Fruit fly (Drosophila melanogaster) whole organism, embryonic: ENCODE measurements around the gene PolQ.

Source experiments
- CG13296 ChIP-seq: fragments of 200-800 bp; sonication (Bioruptor generic); optimal IDR thresholded peaks from 3 replicates; lab custom pipeline; 2018; ENCODE audit warnings: missing biosample characterization, mild to moderate bottlenecking, missing genetic modification characterization
- CG14014 ChIP-seq: fragments of 200-800 bp; sonication (Bioruptor generic); IDR thresholded peaks from 2 replicates; pipeline ENCODE4 v1.3.6; 2022; ENCODE audit warnings: missing biosample characterization, missing genetic modification characterization
- CG14667 ChIP-seq: fragments of 200-800 bp; sonication (Bioruptor generic); IDR thresholded peaks from 2 replicates; pipeline ENCODE4 v1.3.6; 2022; ENCODE audit warnings: missing biosample characterization, missing genetic modification characterization
- CG15514 ChIP-seq: fragments of 200-800 bp; sonication (Bioruptor generic); optimal IDR thresholded peaks from 3 replicates; lab custom pipeline; 2017; ENCODE audit warnings: missing biosample characterization, missing genetic modification characterization, mild to moderate bottlenecking, moderate library complexity, missing genetic modification reagents
- CG15696 ChIP-seq: fragments of 200-800 bp; sonication (Bioruptor generic); optimal IDR thresholded peaks from 2 replicates; lab custom pipeline; 2019; ENCODE audit warnings: missing biosample characterization, mild to moderate bottlenecking, missing genetic modification characterization, moderate library complexity
- CG16815 ChIP-seq: fragments of 200-800 bp; sonication (Bioruptor generic); optimal IDR thresholded peaks from 3 replicates; lab custom pipeline; 2017; ENCODE audit warnings: missing biosample characterization, mild to moderate bottlenecking, missing genetic modification characterization
- CG17612 ChIP-seq: fragments of 200-800 bp; sonication (Bioruptor generic); IDR thresholded peaks from 2 replicates; pipeline ENCODE4 v1.3.6; 2022; ENCODE audit warnings: missing biosample characterization, missing genetic modification characterization
- CG1792 ChIP-seq: fragments of 200-800 bp; sonication (Bioruptor generic); optimal IDR thresholded peaks from 2 replicates; lab custom pipeline; 2016; ENCODE audit warnings: missing biosample characterization, missing genetic modification characterization
- CG18476 ChIP-seq: fragments of 200-800 bp; sonication (Bioruptor generic); optimal IDR thresholded peaks from 2 replicates; lab custom pipeline; 2016; ENCODE audit warnings: missing biosample characterization, mild to moderate bottlenecking, missing genetic modification characterization
- CG18619 ChIP-seq: fragments of 200-800 bp; sonication (Bioruptor generic); optimal IDR thresholded peaks from 3 replicates; lab custom pipeline; 2017; ENCODE audit warnings: missing biosample characterization, mild to moderate bottlenecking, missing genetic modification characterization
- CG2202 ChIP-seq: fragments of 200-800 bp; sonication (Bioruptor generic); optimal IDR thresholded peaks from 2 replicates; lab custom pipeline; 2018; ENCODE audit warnings: missing biosample characterization, mild to moderate bottlenecking, missing genetic modification characterization
- CG2712 ChIP-seq: fragments of 200-800 bp; optimal IDR thresholded peaks from 3 replicates; lab custom pipeline; 2019; ENCODE audit warnings: missing biosample characterization, mild to moderate bottlenecking, missing genetic modification characterization, moderate library complexity
- CG2889 ChIP-seq: fragments of 200-800 bp; sonication (Bioruptor generic); IDR thresholded peaks from 3 replicates; pipeline ENCODE4 v1.3.6; 2022; ENCODE audit warnings: missing biosample characterization, missing genetic modification characterization
- CG32767 ChIP-seq: fragments of 200-800 bp; sonication (Bioruptor generic); IDR thresholded peaks from 2 replicates; pipeline ENCODE4 v1.3.6; 2022; ENCODE audit warnings: missing biosample characterization, missing genetic modification characterization
- CG3407 ChIP-seq: fragments of 200-800 bp; sonication (Bioruptor generic); optimal IDR thresholded peaks from 2 replicates; lab custom pipeline; 2018; ENCODE audit warnings: missing biosample characterization, mild to moderate bottlenecking, missing genetic modification characterization
- CG34224 ChIP-seq: fragments of 200-800 bp; sonication (Bioruptor generic); IDR thresholded peaks from 3 replicates; pipeline ENCODE4 v1.3.6; 2022; ENCODE audit warnings: missing biosample characterization, missing genetic modification characterization; ENCODE audit not compliant: partially characterized antibody
- CG42726 ChIP-seq: fragments of 200-800 bp; sonication (Bioruptor generic); IDR thresholded peaks from 2 replicates; pipeline ENCODE4 v1.3.6; 2022; ENCODE audit warnings: missing biosample characterization, missing genetic modification characterization; ENCODE audit not compliant: partially characterized antibody
- CG43689 ChIP-seq: fragments of 200-800 bp; sonication (Bioruptor generic); IDR thresholded peaks from 2 replicates; pipeline ENCODE4 v1.3.6; 2022; ENCODE audit warnings: missing biosample characterization, missing genetic modification characterization
- CG4707 ChIP-seq: fragments of 200-800 bp; sonication (Bioruptor generic); optimal IDR thresholded peaks from 2 replicates; lab custom pipeline; 2018; ENCODE audit warnings: missing biosample characterization, mild to moderate bottlenecking, missing genetic modification characterization, moderate library complexity
- CG4854 ChIP-seq: fragments of 200-800 bp; sonication (Bioruptor generic); optimal IDR thresholded peaks from 2 replicates; lab custom pipeline; 2016; ENCODE audit warnings: missing biosample characterization, missing genetic modification characterization, inconsistent platforms
- CG5953 ChIP-seq: fragments of 200-800 bp; sonication (Bioruptor generic); IDR thresholded peaks from 2 replicates; pipeline ENCODE4 v1.3.6; 2022; ENCODE audit warnings: missing biosample characterization, missing genetic modification characterization
- CG9727 ChIP-seq: fragments of 200-800 bp; sonication (Bioruptor generic); optimal IDR thresholded peaks from 3 replicates; lab custom pipeline; 2017; ENCODE audit warnings: missing biosample characterization, mild to moderate bottlenecking, missing genetic modification characterization
- CG9876 ChIP-seq: fragments of 200-800 bp; sonication (Bioruptor generic); optimal IDR thresholded peaks from 2 replicates; lab custom pipeline; 2016; ENCODE audit warnings: missing biosample characterization, missing genetic modification characterization
- CoRest ChIP-seq: fragments of 200-800 bp; sonication (Bioruptor generic); optimal IDR thresholded peaks from 3 replicates; lab custom pipeline; 2018; ENCODE audit warnings: missing biosample characterization, mild to moderate bottlenecking, missing genetic modification characterization, moderate library complexity
- HHEX ChIP-seq: fragments of 200-800 bp; sonication (Bioruptor generic); optimal IDR thresholded peaks from 3 replicates; lab custom pipeline; 2017; ENCODE audit warnings: missing biosample characterization, mild to moderate bottlenecking, missing genetic modification characterization, missing genetic modification reagents
- Mad ChIP-seq: fragments of 200-800 bp; sonication (Bioruptor generic); optimal IDR thresholded peaks from 2 replicates; lab custom pipeline; 2016; ENCODE audit warnings: missing biosample characterization, missing genetic modification characterization
- Med ChIP-seq: fragments of 200-800 bp; sonication (Bioruptor generic); peaks from one replicate; lab custom pipeline; 2016; ENCODE audit warnings: missing biosample characterization, missing genetic modification characterization, mild to moderate bottlenecking, inconsistent platforms, moderate library complexity
- Ravus ChIP-seq: fragments of 200-800 bp; sonication (Bioruptor generic); IDR thresholded peaks from 2 replicates; pipeline ENCODE4 v1.3.6; 2022; ENCODE audit warnings: missing biosample characterization, missing genetic modification characterization
- Ssrp ChIP-seq: fragments of 200-800 bp; sonication (Bioruptor generic); optimal IDR thresholded peaks from 2 replicates; lab custom pipeline; 2018; ENCODE audit warnings: missing biosample characterization, mild to moderate bottlenecking, missing genetic modification characterization, moderate library complexity
- Tbp ChIP-seq: fragments of >200 bp; optimal IDR thresholded peaks from 2 replicates; lab custom pipeline; 2018; ENCODE audit warnings: missing biosample characterization, missing genetic modification characterization
- Vsx1 ChIP-seq: fragments of 200-800 bp; sonication (Bioruptor generic); optimal IDR thresholded peaks from 2 replicates; lab custom pipeline; 2017; ENCODE audit warnings: missing biosample characterization, mild to moderate bottlenecking, missing genetic modification characterization, missing genetic modification reagents
- Xrp1 ChIP-seq: fragments of 200-800 bp; sonication (Bioruptor generic); IDR thresholded peaks from 2 replicates; pipeline ENCODE4 v1.3.6; 2022; ENCODE audit warnings: missing biosample characterization, missing genetic modification characterization
- amos ChIP-seq: fragments of 200-800 bp; sonication (Bioruptor generic); IDR thresholded peaks from 2 replicates; pipeline ENCODE4 v1.3.6; 2022; ENCODE audit warnings: missing biosample characterization, missing genetic modification characterization; ENCODE audit not compliant: partially characterized antibody
- az2 ChIP-seq: fragments of 200-800 bp; sonication (Bioruptor generic); optimal IDR thresholded peaks from 3 replicates; lab custom pipeline; 2016; ENCODE audit warnings: missing biosample characterization, missing genetic modification characterization
- br ChIP-seq: fragments of >200 bp; optimal IDR thresholded peaks from 2 replicates; lab custom pipeline; 2017
- croc ChIP-seq: fragments of 200-800 bp; sonication (Bioruptor generic); conservative IDR thresholded peaks from 3 replicates; pipeline ENCODE4 v1.3.6; 2022; ENCODE audit warnings: missing biosample characterization, missing genetic modification characterization
- dm ChIP-seq: fragments of 200-800 bp; sonication (Bioruptor generic); optimal IDR thresholded peaks from 3 replicates; lab custom pipeline; 2016; ENCODE audit warnings: missing biosample characterization, missing genetic modification characterization
- dysf ChIP-seq: fragments of 200-800 bp; sonication (Bioruptor generic); IDR thresholded peaks from 3 replicates; pipeline ENCODE4 v1.3.6; 2022; ENCODE audit warnings: missing biosample characterization, missing genetic modification characterization
- ems ChIP-seq: fragments of 200-800 bp; sonication (Bioruptor generic); optimal IDR thresholded peaks from 3 replicates; lab custom pipeline; 2016; ENCODE audit warnings: missing biosample characterization, missing genetic modification characterization
- gcm2 ChIP-seq: fragments of 200-800 bp; sonication (Bioruptor generic); optimal IDR thresholded peaks from 2 replicates; lab custom pipeline; 2016; ENCODE audit warnings: missing biosample characterization, missing genetic modification characterization
- jigr1 ChIP-seq: fragments of 200-800 bp; sonication (Bioruptor generic); IDR thresholded peaks from 3 replicates; pipeline ENCODE4 v1.3.6; 2022; ENCODE audit warnings: missing biosample characterization, missing genetic modification characterization
- nerfin-2 ChIP-seq: fragments of 200-800 bp; sonication (Bioruptor generic); IDR thresholded peaks from 2 replicates; pipeline ENCODE4 v1.3.6; 2022; ENCODE audit warnings: missing biosample characterization, missing genetic modification characterization; ENCODE audit not compliant: partially characterized antibody
- pfk ChIP-seq: fragments of 200-800 bp; sonication (Bioruptor generic); optimal IDR thresholded peaks from 2 replicates; lab custom pipeline; 2018; ENCODE audit warnings: missing biosample characterization, mild to moderate bottlenecking, missing genetic modification characterization, moderate library complexity
- prd ChIP-seq, 3 experiments: fragments of >200 bp in 2 of 3; fragments of 200-800 bp in 1 of 3; sonication (Bioruptor generic) in 1 of 3; optimal IDR thresholded peaks in 2 of 3; IDR thresholded peaks in 1 of 3; 2 replicates in 2 of 3; 3 replicates in 1 of 3; pipeline versions ENCODE4 v1.3.6 to Lab custom; 2017 to 2022; ENCODE audit warnings: missing biosample characterization in 1 of 3, missing genetic modification characterization in 1 of 3
- psq ChIP-seq: fragments of 200-800 bp; sonication (Bioruptor generic); optimal IDR thresholded peaks from 2 replicates; lab custom pipeline; 2017; ENCODE audit warnings: missing biosample characterization, missing genetic modification characterization
- slp2 ChIP-seq: fragments of 200-800 bp; sonication (Bioruptor generic); optimal IDR thresholded peaks from 2 replicates; lab custom pipeline; 2016; ENCODE audit warnings: missing biosample characterization, missing genetic modification characterization
- ssp ChIP-seq: fragments of 200-800 bp; sonication (Bioruptor generic); IDR thresholded peaks from 2 replicates; pipeline ENCODE4 v1.3.6; 2022; ENCODE audit warnings: missing biosample characterization, missing genetic modification characterization
- sug ChIP-seq: fragments of 200-800 bp; optimal IDR thresholded peaks from 2 replicates; lab custom pipeline; 2019; ENCODE audit warnings: missing biosample characterization, mild to moderate bottlenecking, missing genetic modification characterization, moderate library complexity
- tin ChIP-seq: fragments of 200-800 bp; sonication (Bioruptor generic); optimal IDR thresholded peaks from 3 replicates; lab custom pipeline; 2016; ENCODE audit warnings: missing biosample characterization, missing genetic modification characterization
- unc-4 ChIP-seq: fragments of 200-800 bp; sonication (Bioruptor generic); IDR thresholded peaks from 2 replicates; pipeline ENCODE4 v1.3.6; 2022; ENCODE audit warnings: missing biosample characterization, missing genetic modification characterization; ENCODE audit not compliant: partially characterized antibody
- zfh2 ChIP-seq: fragments of 200-800 bp; sonication (Bioruptor generic); optimal IDR thresholded peaks from 2 replicates; lab custom pipeline; 2016; ENCODE audit warnings: missing biosample characterization, missing genetic modification characterization

Gene PolQ

dm6 chr3R:12751027-12751426 is 38.9 kb upstream of the PolQ start (continued):
- TF ChIP-seq CG3407 (GFP tag; lab: Kevin White, UChicago) (no peak), Mad (no peak), croc (GFP tag; lab: Robert Waterston, UW) (no peak), CG9876 (GFP tag; lab: Kevin White, UChicago) (no peak), CG2712 (tag; lab: Kevin White, UChicago) (no peak), tin (GFP tag; lab: Kevin White, UChicago) (no peak), CG14667 (GFP tag; lab: Robert Waterston, UW) (no peak), Vsx1 (no peak), CG17612 (GFP tag; lab: Robert Waterston, UW) (no peak), CG15514 (GFP tag; lab: Kevin White, UChicago) (no peak), ems (GFP tag; lab: Kevin White, UChicago) (no peak), CG9727 (GFP tag; lab: Kevin White, UChicago) (peak; percentile 16), CG4707 (GFP tag; lab: Kevin White, UChicago) (no peak), CoRest (tag; lab: Kevin White, UChicago) (peak; percentile 24), ssp (GFP tag; lab: Robert Waterston, UW) (no peak), amos (GFP tag; lab: Robert Waterston, UW) (no peak), CG42726 (no peak), CG18476 (no peak), CG2202 (no peak), pfk (GFP tag; lab: Kevin White, UChicago) (no peak), CG34224 (GFP tag; lab: Robert Waterston, UW) (no peak), CG15696 (tag; lab: Kevin White, UChicago) (no peak), Med (GFP tag; lab: Kevin White, UChicago) (no peak), CG18619 (no peak), psq (GFP tag; lab: Kevin White, UChicago) (no peak), CG14014 (GFP tag; lab: Robert Waterston, UW) (no peak), CG32767 (no peak), HHEX (GFP tag; lab: Kevin White, UChicago) (no peak), CG16815 (no peak), CG43689 (GFP tag; lab: Robert Waterston, UW) (no peak), CG1792 (GFP tag; lab: Kevin White, UChicago) (no peak), zfh2 (GFP tag; lab: Kevin White, UChicago) (no peak), dm (GFP tag; lab: Kevin White, UChicago) (no peak), nerfin-2 (no peak), CG13296 (GFP tag; lab: Kevin White, UChicago) (no peak), unc-4 (GFP tag; lab: Robert Waterston, UW) (no peak), gcm2 (no peak), CG5953 (GFP tag; lab: Robert Waterston, UW) (no peak), br (lab: Kevin White, UChicago) (no peak), az2 (GFP tag; lab: Kevin White, UChicago) (peak; percentile 14), prd (optimal IDR thresholded peaks at IDR 0.05; lab: Kevin White, UChicago) (no peak), prd (GFP tag; IDR thresholded peaks at IDR 0.05; lab: Robert Waterston, UW) (0 out of 3 replicates have a peak, but pooled peaks have one; percentile 17), CG2889 (GFP tag; lab: Robert Waterston, UW) (no peak), Ssrp (tag; lab: Kevin White, UChicago) (no peak), jigr1 (GFP tag; lab: Robert Waterston, UW) (no peak), Tbp (GFP tag; lab: Kevin White, UChicago) (no peak), slp2 (GFP tag; lab: Kevin White, UChicago) (no peak), dysf (GFP tag; lab: Robert Waterston, UW) (0 out of 3 replicates have a peak, but pooled peaks have one; percentile 38), Xrp1 (GFP tag; lab: Robert Waterston, UW) (no peak; the same call in 1 of the 2 replicates), CG4854 (no peak), sug (tag; lab: Kevin White, UChicago) (no peak), Ravus (GFP tag; lab: Robert Waterston, UW) (no peak)
